Worm (Caenorhabditis elegans) whole organism, young adult: ENCODE measurements around the gene Y43C5A.2.

Experiments used
- B0261.1 ChIP-seq: sonication (generic microtip); optimal IDR thresholded peaks from 2 replicates; lab custom pipeline; 2016; ENCODE audit warnings: mild to moderate bottlenecking, missing genetic modification characterization, moderate library complexity, missing compliant biosample characterization
- D2030.7 ChIP-seq: fragments of 200-800 bp; sonication (Bioruptor generic); IDR thresholded peaks from 2 replicates; pipeline ENCODE4 v1.3.6; 2022; ENCODE audit warnings: missing genetic modification reagents, missing genetic modification characterization, missing compliant biosample characterization
- F22D6.2 ChIP-seq: sonication (generic microtip); optimal IDR thresholded peaks from 2 replicates; lab custom pipeline; 2016; ENCODE audit warnings: mild to moderate bottlenecking, missing genetic modification characterization, missing compliant biosample characterization
- F23B12.7 ChIP-seq: sonication (generic microtip); optimal IDR thresholded peaks from 2 replicates; lab custom pipeline; 2017; ENCODE audit warnings: missing genetic modification characterization, mild to moderate bottlenecking, missing compliant biosample characterization, antibody characterized with exemption, moderate library complexity; ENCODE audit not compliant: insufficient read depth
- F39B2.1 ChIP-seq: fragments of 200-800 bp; sonication (Bioruptor generic); IDR thresholded peaks from 2 replicates; pipeline ENCODE4 v1.3.6; 2022; ENCODE audit warnings: missing genetic modification reagents, missing genetic modification characterization, missing compliant biosample characterization
- F57A8.1 ChIP-seq: fragments of 200-800 bp; sonication (Bioruptor generic); optimal IDR thresholded peaks from 2 replicates; lab custom pipeline; 2018; ENCODE audit warnings: mild to moderate bottlenecking, missing genetic modification characterization, moderate library complexity, missing compliant biosample characterization
- akir-1 ChIP-seq: fragments of 200-800 bp; sonication (Bioruptor generic); optimal IDR thresholded peaks from 2 replicates; lab custom pipeline; 2018; ENCODE audit warnings: mild to moderate bottlenecking, missing genetic modification characterization, moderate library complexity, missing compliant biosample characterization
- aptf-2 ChIP-seq: fragments of 200-800 bp; sonication (Bioruptor generic); conservative IDR thresholded peaks from 2 replicates; pipeline ENCODE4 v1.3.6; 2022; ENCODE audit warnings: missing genetic modification reagents, missing genetic modification characterization, missing compliant biosample characterization
- bed-1 ChIP-seq: fragments of 200-800 bp; sonication (Bioruptor generic); IDR thresholded peaks from 2 replicates; pipeline ENCODE4 v1.3.6; 2022; ENCODE audit warnings: missing genetic modification reagents, missing genetic modification characterization, missing compliant biosample characterization
- cebp-1 ChIP-seq, 2 experiments: fragments of 200-800 bp in 1 of 2; sonication (Bioruptor generic) in 1 of 2; sonication (generic microtip) in 1 of 2; IDR thresholded peaks in 1 of 2; optimal IDR thresholded peaks in 1 of 2; 2 replicates each; pipeline versions ENCODE4 v1.3.6 to Lab custom; 2017 to 2022; ENCODE audit warnings: missing compliant biosample characterization in 2 of 2, missing genetic modification characterization in 2 of 2, mild to moderate bottlenecking in 1 of 2, missing genetic modification reagents in 1 of 2, moderate library complexity in 1 of 2
- ceh-40 ChIP-seq: fragments of 200-800 bp; sonication (Bioruptor generic); IDR thresholded peaks from 2 replicates; pipeline ENCODE4 v1.3.6; 2022; ENCODE audit warnings: missing genetic modification characterization, missing compliant biosample characterization
- ceh-58 ChIP-seq: fragments of 200-800 bp; sonication (Bioruptor generic); IDR thresholded peaks from 2 replicates; pipeline ENCODE4 v1.3.6; 2022; ENCODE audit warnings: missing genetic modification characterization, missing compliant biosample characterization
- ceh-79 ChIP-seq: sonication (generic microtip); optimal IDR thresholded peaks from 2 replicates; lab custom pipeline; 2017; ENCODE audit warnings: mild to moderate bottlenecking, missing genetic modification characterization, missing compliant biosample characterization
- dpff-1 ChIP-seq: sonication (generic microtip); optimal IDR thresholded peaks from 2 replicates; lab custom pipeline; 2017; ENCODE audit warnings: mild to moderate bottlenecking, missing genetic modification characterization, missing compliant biosample characterization
- dpl-1 ChIP-seq: fragments of 150-350 bp; optimal IDR thresholded peaks from 2 replicates; lab custom pipeline; 2014; ENCODE audit warnings: missing biosample characterization, missing genetic modification reagents, missing genetic modification characterization
- efl-1 ChIP-seq: fragments of 150-350 bp; optimal IDR thresholded peaks from 2 replicates; lab custom pipeline; 2014; ENCODE audit warnings: missing biosample characterization, missing genetic modification reagents, missing genetic modification characterization
- ekl-4 ChIP-seq: fragments of 200-800 bp; sonication (Bioruptor generic); IDR thresholded peaks from 2 replicates; pipeline ENCODE4 v1.3.6; 2022; ENCODE audit warnings: missing genetic modification reagents, missing genetic modification characterization, missing compliant biosample characterization
- hmg-1.2 ChIP-seq: fragments of 200-800 bp; sonication (Bioruptor generic); IDR thresholded peaks from 2 replicates; pipeline ENCODE4 v1.3.6; 2022; ENCODE audit warnings: missing genetic modification reagents, missing genetic modification characterization, missing compliant biosample characterization
- hmg-20 ChIP-seq: fragments of 200-800 bp; sonication (Bioruptor generic); IDR thresholded peaks from 2 replicates; pipeline ENCODE4 v1.3.6; 2022; ENCODE audit warnings: missing genetic modification reagents, missing genetic modification characterization, missing compliant biosample characterization
- hsf-1 ChIP-seq: fragments of 200-800 bp; sonication (Bioruptor generic); IDR thresholded peaks from 2 replicates; pipeline ENCODE4 v1.3.6; 2022; ENCODE audit warnings: missing genetic modification reagents, missing genetic modification characterization, missing compliant biosample characterization
- nhr-179 ChIP-seq: sonication (generic microtip); optimal IDR thresholded peaks from 2 replicates; lab custom pipeline; 2016; ENCODE audit warnings: mild to moderate bottlenecking, missing genetic modification characterization, missing compliant biosample characterization
- snpc-1.3 ChIP-seq: sonication (generic microtip); optimal IDR thresholded peaks from 2 replicates; lab custom pipeline; 2017; ENCODE audit warnings: missing genetic modification characterization, mild to moderate bottlenecking, missing compliant biosample characterization, antibody characterized with exemption, moderate library complexity, missing genotype, missing genetic modification reagents; ENCODE audit not compliant: insufficient read depth
- tbp1 ChIP-seq: fragments of 200-800 bp; sonication (Bioruptor generic); optimal IDR thresholded peaks from 2 replicates; lab custom pipeline; 2018; ENCODE audit warnings: mild to moderate bottlenecking, missing genetic modification characterization, missing compliant biosample characterization
- tbx-9 ChIP-seq: sonication (generic microtip); optimal IDR thresholded peaks from 2 replicates; lab custom pipeline; 2016; ENCODE audit warnings: borderline replicate concordance, missing genetic modification characterization, inconsistent platforms, missing compliant biosample characterization
- unc-130 ChIP-seq: sonication (generic microtip); optimal IDR thresholded peaks from 2 replicates; lab custom pipeline; 2016; ENCODE audit warnings: missing genetic modification reagents, missing genetic modification characterization, missing compliant biosample characterization

Y43C5A.2 gene

DNA sequence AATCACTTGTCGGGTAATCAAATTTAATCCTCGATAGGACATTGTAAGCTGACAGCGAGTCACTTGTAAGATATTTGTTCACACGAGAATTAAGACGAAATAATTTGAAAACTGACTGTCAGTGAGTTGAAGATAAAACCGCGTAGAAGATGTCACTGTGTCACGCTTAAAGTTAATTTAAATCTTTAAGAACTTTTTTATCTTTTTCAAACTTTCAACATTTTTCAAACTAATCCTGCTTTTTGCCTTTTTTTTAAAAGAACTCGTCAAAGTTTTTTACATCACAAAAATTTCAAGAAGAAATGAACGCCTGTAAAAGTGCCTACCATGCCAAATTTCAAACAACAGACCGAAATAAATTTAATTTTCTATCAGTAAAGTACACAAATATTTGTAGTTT is 43.9 kb downstream of the Y43C5A.2 start, which contains the start of gene acs-18:
Gene acs-18 (minus strand): TSS at position 101 of the 400 bp plus-strand sequence.
- TF ChIP-seq F22D6.2 (tag; lab: Kevin White, UChicago): no peak
- no peak for TF ChIP-seq unc-130
- TF ChIP-seq tbx-9 (tag; lab: Kevin White, UChicago): no peak
- TF ChIP-seq efl-1 (GFP tag; lab: Kevin White, UChicago): no peak
- TF ChIP-seq F39B2.1 (GFP tag; lab: Robert Waterston, UW): no peak
- no peak for TF ChIP-seq ceh-40 (GFP tag; lab: Robert Waterston, UW)
- TF ChIP-seq snpc-1.3 (tag; lab: Kevin White, UChicago): no peak
- TF ChIP-seq akir-1 (GFP tag; lab: Kevin White, UChicago): no peak

DNA sequence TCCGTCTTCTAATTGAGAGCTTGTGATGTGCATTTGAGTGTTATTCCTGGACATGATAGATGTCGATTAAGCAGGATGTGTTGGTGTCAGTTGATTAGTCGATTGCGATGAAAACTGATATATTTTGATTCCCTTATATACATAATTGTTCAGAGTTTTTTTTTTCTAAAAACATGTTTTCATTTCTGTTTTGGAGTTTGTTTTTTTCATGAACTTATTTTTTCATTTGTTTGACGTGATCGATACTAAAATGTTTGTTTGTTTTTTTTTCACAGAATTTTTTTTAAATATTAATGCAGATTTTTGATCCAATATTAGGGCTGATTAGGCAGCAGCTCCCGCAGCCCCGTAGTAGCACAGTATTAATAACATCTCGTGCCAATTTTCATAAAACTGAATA is 48.5 kb downstream of the Y43C5A.2 start, which contains the start of gene R09E10.2:
Gene R09E10.2 (minus strand): TSS at position 101 of the 400 bp plus-strand sequence.
- no peak for TF ChIP-seq hsf-1
- TF ChIP-seq dpff-1 (tag; lab: Kevin White, UChicago): no peak
- no peak for TF ChIP-seq F23B12.7 (tag; lab: Kevin White, UChicago)
- TF ChIP-seq ceh-58 (GFP tag; lab: Robert Waterston, UW): no peak
- TF ChIP-seq hmg-20 (GFP tag; lab: Robert Waterston, UW): no peak
- TF ChIP-seq dpl-1 (GFP tag; lab: Kevin White, UChicago): no peak
- TF ChIP-seq B0261.1 (tag; lab: Kevin White, UChicago): no peak
- no peak for TF ChIP-seq F57A8.1 (GFP tag; lab: Kevin White, UChicago)
- no peak for TF ChIP-seq aptf-2 (GFP tag; lab: Robert Waterston, UW)
- TF ChIP-seq tbp1 (GFP tag; lab: Kevin White, UChicago): no peak
- no peak for TF ChIP-seq nhr-179 (tag; lab: Kevin White, UChicago)
- no peak for TF ChIP-seq ceh-79 (tag; lab: Kevin White, UChicago)
- no peak for TF ChIP-seq hmg-1.2
- no peak for TF ChIP-seq D2030.7
- TF ChIP-seq cebp-1 (GFP tag; IDR thresholded peaks at IDR 0.05; lab: Robert Waterston, UW): no peak
- no peak for TF ChIP-seq cebp-1 (tag; optimal IDR thresholded peaks at IDR 0.05; lab: Kevin White, UChicago)
- TF ChIP-seq ekl-4 (GFP tag; lab: Robert Waterston, UW): no peak
- TF ChIP-seq F22D6.2 (tag; lab: Kevin White, UChicago): no peak
- TF ChIP-seq bed-1: no peak
- TF ChIP-seq, all 124 proteins: peak for 0
